Fruit fly (Drosophila melanogaster): Measurements from ENCODE around the gene loqs.

dm6 chr2L:13361465-13361864 is 21.0 kb upstream of the loqs start, which contains the start of gene CG9377:
- TF ChIP-seq CG4318 (GFP tag; optimal IDR thresholded peaks at IDR 0.05) (no peak), Sox14 (GFP tag; optimal IDR thresholded peaks at IDR 0.05) (no peak), spab (GFP tag; optimal IDR thresholded peaks at IDR 0.05) (no peak), Lpt (GFP tag; optimal IDR thresholded peaks at IDR 0.05) (no peak), dsx (GFP tag; optimal IDR thresholded peaks at IDR 0.05; ENCODE audit: poor library complexity, severe bottlenecking) (no peak), cyc (GFP tag; optimal IDR thresholded peaks at IDR 0.05) (no peak), CG1621 (tag; optimal IDR thresholded peaks at IDR 0.05) (no peak), CG11902 (GFP tag; optimal IDR thresholded peaks at IDR 0.05) (no peak), CG6276 (GFP tag; optimal IDR thresholded peaks at IDR 0.05) (no peak), Smox (GFP tag; optimal IDR thresholded peaks at IDR 0.05) (no peak), vri (GFP tag; optimal IDR thresholded peaks at IDR 0.05) (no peak)
